Fruit fly (Drosophila melanogaster) whole organism, embryonic: Measurements from ENCODE around the gene MED15.

ENCODE experiments used
- Aef1 ChIP-seq: fragments of 200-800 bp; sonication (Bioruptor generic); IDR thresholded peaks from 3 replicates; pipeline ENCODE4 v1.3.6; 2022; ENCODE audit warnings: missing biosample characterization, missing genetic modification characterization
- Atf3 ChIP-seq: fragments of 200-800 bp; sonication (Bioruptor generic); optimal IDR thresholded peaks from 3 replicates; lab custom pipeline; 2016; ENCODE audit warnings: missing biosample characterization, missing genetic modification characterization
- Awh ChIP-seq: fragments of 200-800 bp; sonication (Bioruptor generic); IDR thresholded peaks from 2 replicates; pipeline ENCODE4, ENCODE4 v1.3.6; 2022; ENCODE audit warnings: missing biosample characterization, missing genetic modification characterization
- BEAF-32 ChIP-seq: fragments of 200-800 bp; sonication (Bioruptor generic); optimal IDR thresholded peaks from 3 replicates; lab custom pipeline; 2017; ENCODE audit warnings: missing biosample characterization, missing genetic modification characterization, mild to moderate bottlenecking, moderate library complexity, missing genetic modification reagents
- BtbVII ChIP-seq: fragments of 200-800 bp; sonication (Bioruptor generic); optimal IDR thresholded peaks from 3 replicates; lab custom pipeline; 2017; ENCODE audit warnings: missing biosample characterization, mild to moderate bottlenecking, missing genetic modification characterization
- CG1024 ChIP-seq: fragments of 200-800 bp; sonication (Bioruptor generic); IDR thresholded peaks from 2 replicates; pipeline ENCODE4 v1.3.6; 2022; ENCODE audit warnings: missing biosample characterization, missing genetic modification characterization
- CG10267 ChIP-seq: fragments of 200-800 bp; sonication (Bioruptor generic); optimal IDR thresholded peaks from 2 replicates; lab custom pipeline; 2018; ENCODE audit warnings: missing biosample characterization, mild to moderate bottlenecking, missing genetic modification characterization, moderate library complexity
- CG10366 ChIP-seq: fragments of 200-800 bp; sonication (Bioruptor generic); IDR thresholded peaks from 2 replicates; pipeline ENCODE4 v1.3.6; 2022; ENCODE audit warnings: missing biosample characterization, missing genetic modification characterization
- CG12236 ChIP-seq: fragments of 200-800 bp; sonication (Bioruptor generic); optimal IDR thresholded peaks from 2 replicates; lab custom pipeline; 2016; ENCODE audit warnings: missing biosample characterization, missing genetic modification characterization
- CG14667 ChIP-seq: fragments of 200-800 bp; sonication (Bioruptor generic); IDR thresholded peaks from 2 replicates; pipeline ENCODE4 v1.3.6; 2022; ENCODE audit warnings: missing biosample characterization, missing genetic modification characterization
- CG15011 ChIP-seq: fragments of 200-800 bp; sonication (Bioruptor generic); optimal IDR thresholded peaks from 3 replicates; lab custom pipeline; 2018; ENCODE audit warnings: missing biosample characterization, mild to moderate bottlenecking, missing genetic modification characterization
- CG15514 ChIP-seq: fragments of 200-800 bp; sonication (Bioruptor generic); optimal IDR thresholded peaks from 3 replicates; lab custom pipeline; 2017; ENCODE audit warnings: missing biosample characterization, missing genetic modification characterization, mild to moderate bottlenecking, moderate library complexity, missing genetic modification reagents
- CG18476 ChIP-seq: fragments of 200-800 bp; sonication (Bioruptor generic); optimal IDR thresholded peaks from 2 replicates; lab custom pipeline; 2016; ENCODE audit warnings: missing biosample characterization, mild to moderate bottlenecking, missing genetic modification characterization
- CG2116 ChIP-seq: fragments of 200-800 bp; sonication (Bioruptor generic); optimal IDR thresholded peaks from 3 replicates; lab custom pipeline; 2018; ENCODE audit warnings: missing biosample characterization, mild to moderate bottlenecking, missing genetic modification characterization
- CG2712 ChIP-seq: fragments of 200-800 bp; optimal IDR thresholded peaks from 3 replicates; lab custom pipeline; 2019; ENCODE audit warnings: missing biosample characterization, mild to moderate bottlenecking, missing genetic modification characterization, moderate library complexity
- CG31365 ChIP-seq: fragments of 200-800 bp; sonication (Bioruptor generic); optimal IDR thresholded peaks from 2 replicates; lab custom pipeline; 2018; ENCODE audit warnings: missing biosample characterization, mild to moderate bottlenecking, missing genetic modification characterization
- CG3407 ChIP-seq: fragments of 200-800 bp; sonication (Bioruptor generic); optimal IDR thresholded peaks from 2 replicates; lab custom pipeline; 2018; ENCODE audit warnings: missing biosample characterization, mild to moderate bottlenecking, missing genetic modification characterization
- CG34224 ChIP-seq: fragments of 200-800 bp; sonication (Bioruptor generic); IDR thresholded peaks from 3 replicates; pipeline ENCODE4 v1.3.6; 2022; ENCODE audit warnings: missing biosample characterization, missing genetic modification characterization; ENCODE audit not compliant: partially characterized antibody
- CG4707 ChIP-seq: fragments of 200-800 bp; sonication (Bioruptor generic); optimal IDR thresholded peaks from 2 replicates; lab custom pipeline; 2018; ENCODE audit warnings: missing biosample characterization, mild to moderate bottlenecking, missing genetic modification characterization, moderate library complexity
- CG6254 ChIP-seq: fragments of 200-800 bp; sonication (Bioruptor generic); optimal IDR thresholded peaks from 3 replicates; lab custom pipeline; 2017; ENCODE audit warnings: mild to moderate bottlenecking, missing biosample characterization, missing genetic modification reagents, missing genetic modification characterization
- CG7271 ChIP-seq: fragments of 200-800 bp; sonication (Bioruptor generic); optimal IDR thresholded peaks from 2 replicates; lab custom pipeline; 2018; ENCODE audit warnings: missing biosample characterization, mild to moderate bottlenecking, missing genetic modification characterization, moderate library complexity
- CG9932 ChIP-seq: fragments of 200-800 bp; sonication (Bioruptor generic); IDR thresholded peaks from 2 replicates; pipeline ENCODE4 v1.3.6; 2022; ENCODE audit warnings: missing biosample characterization, missing genetic modification characterization
- CTCF ChIP-seq: fragments of 200-800 bp; sonication (Bioruptor generic); optimal IDR thresholded peaks from 2 replicates; lab custom pipeline; 2017; ENCODE audit warnings: missing biosample characterization, mild to moderate bottlenecking, missing genetic modification characterization, moderate library complexity
- D19B ChIP-seq: fragments of 200-800 bp; sonication (Bioruptor generic); optimal IDR thresholded peaks from 2 replicates; lab custom pipeline; 2017; ENCODE audit warnings: missing biosample characterization, mild to moderate bottlenecking, missing genetic modification characterization
- Deaf1 ChIP-seq: fragments of 200-800 bp; optimal IDR thresholded peaks from 3 replicates; lab custom pipeline; 2019; ENCODE audit warnings: missing biosample characterization, mild to moderate bottlenecking, missing genetic modification characterization, moderate library complexity
- Dip3 ChIP-seq: fragments of 200-800 bp; sonication (Bioruptor generic); optimal IDR thresholded peaks from 3 replicates; lab custom pipeline; 2016; ENCODE audit warnings: missing biosample characterization, missing genetic modification characterization
- Eip74EF ChIP-seq, 2 experiments: fragments of 200-800 bp in 1 of 2; fragments of >200 bp in 1 of 2; sonication (Bioruptor generic) in 1 of 2; optimal IDR thresholded peaks; 2 replicates each; lab custom pipeline; 2017 to 2019; ENCODE audit warnings: missing biosample characterization in 2 of 2, missing genetic modification characterization in 2 of 2, mild to moderate bottlenecking in 1 of 2, moderate library complexity in 1 of 2
- Ets97D ChIP-seq: fragments of 200-800 bp; sonication (Bioruptor generic); optimal IDR thresholded peaks from 3 replicates; lab custom pipeline; 2016; ENCODE audit warnings: missing biosample characterization, missing genetic modification characterization
- HLH3B ChIP-seq: fragments of 200-800 bp; sonication (Bioruptor generic); IDR thresholded peaks from 2 replicates; pipeline ENCODE4 v1.3.6; 2022; ENCODE audit warnings: missing biosample characterization, missing genetic modification characterization
- Hr51 ChIP-seq, 2 experiments: fragments of 200-800 bp; sonication (Bioruptor generic); optimal IDR thresholded peaks; 2 replicates in 1 of 2; 3 replicates in 1 of 2; lab custom pipeline; 2016 to 2018; ENCODE audit warnings: missing biosample characterization in 2 of 2, missing genetic modification characterization in 2 of 2, mild to moderate bottlenecking in 1 of 2, moderate library complexity in 1 of 2
- Lhr ChIP-seq: fragments of 200-800 bp; sonication (Bioruptor generic); optimal IDR thresholded peaks from 3 replicates; lab custom pipeline; 2017; ENCODE audit warnings: mild to moderate bottlenecking, missing biosample characterization, missing genetic modification reagents, missing genetic modification characterization
- Mrtf ChIP-seq: fragments of 200-800 bp; sonication (Bioruptor generic); IDR thresholded peaks from 3 replicates; pipeline ENCODE4 v1.3.6; 2022; ENCODE audit warnings: missing biosample characterization, missing genetic modification characterization
- Nf-YC ChIP-seq: fragments of 200-800 bp; optimal IDR thresholded peaks from 3 replicates; lab custom pipeline; 2019; ENCODE audit warnings: missing biosample characterization, mild to moderate bottlenecking, missing genetic modification characterization, moderate library complexity
- PHDP ChIP-seq: fragments of 200-800 bp; sonication (Bioruptor generic); optimal IDR thresholded peaks from 3 replicates; lab custom pipeline; 2018; ENCODE audit warnings: missing biosample characterization, mild to moderate bottlenecking, missing genetic modification characterization, moderate library complexity
- Sin3A ChIP-seq: fragments of >200 bp; optimal IDR thresholded peaks from 2 replicates; lab custom pipeline; 2018
- abd-A ChIP-seq: fragments of 200-800 bp; sonication (Bioruptor generic); optimal IDR thresholded peaks from 3 replicates; lab custom pipeline; 2019; ENCODE audit warnings: missing biosample characterization, mild to moderate bottlenecking, missing genetic modification characterization, moderate library complexity
- ac ChIP-seq: fragments of 200-800 bp; sonication (Bioruptor generic); optimal IDR thresholded peaks from 3 replicates; lab custom pipeline; 2017; ENCODE audit warnings: missing biosample characterization, mild to moderate bottlenecking, missing genetic modification characterization
- bcd ChIP-seq: fragments of 200-800 bp; sonication (Bioruptor generic); optimal IDR thresholded peaks from 2 replicates; lab custom pipeline; 2017; ENCODE audit warnings: missing biosample characterization, mild to moderate bottlenecking, missing genetic modification characterization
- chm ChIP-seq: fragments of 200-800 bp; sonication (Bioruptor generic); IDR thresholded peaks from 2 replicates; pipeline ENCODE4 v1.3.6; 2022; ENCODE audit warnings: missing biosample characterization, missing genetic modification characterization
- croc ChIP-seq: fragments of 200-800 bp; sonication (Bioruptor generic); conservative IDR thresholded peaks from 3 replicates; pipeline ENCODE4 v1.3.6; 2022; ENCODE audit warnings: missing biosample characterization, missing genetic modification characterization
- crol ChIP-seq: fragments of 200-800 bp; sonication (Bioruptor generic); IDR thresholded peaks from 2 replicates; pipeline ENCODE4 v1.3.6; 2022; ENCODE audit warnings: missing biosample characterization, missing genetic modification characterization
- en ChIP-seq: fragments of 200-800 bp; sonication (Bioruptor generic); optimal IDR thresholded peaks from 2 replicates; lab custom pipeline; 2016; ENCODE audit warnings: missing biosample characterization, missing genetic modification characterization
- gce ChIP-seq: fragments of 200-800 bp; sonication (Bioruptor generic); IDR thresholded peaks from 3 replicates; pipeline ENCODE4 v1.3.6; 2022; ENCODE audit warnings: missing biosample characterization, missing genetic modification characterization
- hbn ChIP-seq: fragments of 200-800 bp; sonication (Bioruptor generic); IDR thresholded peaks from 2 replicates; pipeline ENCODE4 v1.3.6; 2022; ENCODE audit warnings: missing biosample characterization, missing genetic modification characterization; ENCODE audit not compliant: partially characterized antibody
- hkb ChIP-seq, 2 experiments: fragments of 200-800 bp in 1 of 2; fragments of >200 bp in 1 of 2; sonication (Bioruptor generic) in 1 of 2; IDR thresholded peaks in 1 of 2; optimal IDR thresholded peaks in 1 of 2; 2 replicates each; pipeline versions ENCODE4 v1.3.6 to Lab custom; 2017 to 2022; ENCODE audit warnings: missing biosample characterization in 1 of 2, missing genetic modification characterization in 1 of 2
- insv ChIP-seq, 2 experiments: fragments of 200-800 bp; sonication (Bioruptor generic); optimal IDR thresholded peaks; 3 replicates each; lab custom pipeline; 2016 to 2018; ENCODE audit warnings: missing biosample characterization in 2 of 2, missing genetic modification characterization in 2 of 2
- jigr1 ChIP-seq: fragments of 200-800 bp; sonication (Bioruptor generic); IDR thresholded peaks from 3 replicates; pipeline ENCODE4 v1.3.6; 2022; ENCODE audit warnings: missing biosample characterization, missing genetic modification characterization
- lmd ChIP-seq: fragments of 200-800 bp; sonication (Bioruptor generic); IDR thresholded peaks from 2 replicates; pipeline ENCODE4 v1.3.6; 2022; ENCODE audit warnings: missing biosample characterization, missing genetic modification characterization
- sim ChIP-seq: fragments of 200-800 bp; sonication (Bioruptor generic); IDR thresholded peaks from 2 replicates; pipeline ENCODE4 v1.3.6; 2022; ENCODE audit warnings: missing biosample characterization, missing genetic modification characterization
- trh ChIP-seq: fragments of 200-800 bp; sonication (Bioruptor generic); optimal IDR thresholded peaks from 2 replicates; lab custom pipeline; 2016; ENCODE audit warnings: missing biosample characterization, missing genetic modification characterization
- unpg ChIP-seq: fragments of 200-800 bp; sonication (Bioruptor generic); optimal IDR thresholded peaks from 3 replicates; lab custom pipeline; 2018; ENCODE audit warnings: missing biosample characterization, mild to moderate bottlenecking, missing genetic modification characterization, moderate library complexity

The MED15 gene

dm6 chr2L:452872-453271 is 19.9 kb upstream of the MED15 start, which contains the start of the genes crq and shv (continued):
- TF ChIP-seq CG18476 (no peak), Atf3 (GFP tag; lab: Kevin White, UChicago) (no peak), CTCF (peak; percentile 14), CG14667 (GFP tag; lab: Robert Waterston, UW) (no peak), CG15011 (no peak), Hr51 (GFP tag; optimal IDR thresholded peaks at IDR 0.05; lab: Kevin White, UChicago) (no peak), Mrtf (GFP tag; lab: Robert Waterston, UW) (no peak), gce (GFP tag; lab: Robert Waterston, UW) (no peak), chm (GFP tag; lab: Robert Waterston, UW) (no peak), Ets97D (GFP tag; lab: Kevin White, UChicago) (peak; percentile 32), CG3407 (GFP tag; lab: Kevin White, UChicago) (no peak), hkb (optimal IDR thresholded peaks at IDR 0.05; lab: Kevin White, UChicago) (no peak), hkb (GFP tag; IDR thresholded peaks at IDR 0.05; lab: Robert Waterston, UW) (no peak), en (GFP tag; lab: Kevin White, UChicago) (no peak), bcd (no peak), Eip74EF (GFP tag; optimal IDR thresholded peaks at IDR 0.05; lab: Kevin White, UChicago) (no peak), Nf-YC (tag; lab: Kevin White, UChicago) (peak; percentile 100), CG6254 (no peak), Lhr (GFP tag; lab: Kevin White, UChicago) (peak; percentile 84), CG2116 (GFP tag; lab: Kevin White, UChicago) (peak; percentile 42), Aef1 (GFP tag; lab: Robert Waterston, UW) (no peak), CG9932 (GFP tag; lab: Robert Waterston, UW) (no peak), hbn (GFP tag; lab: Robert Waterston, UW) (peak; percentile 35; the same call in 1 of the 2 replicates), BEAF-32 (peak; percentile 39), CG1024 (GFP tag; lab: Robert Waterston, UW) (no peak), CG10267 (tag; lab: Kevin White, UChicago) (peak; percentile 31), BtbVII (GFP tag; lab: Kevin White, UChicago) (no peak), Dip3 (GFP tag; lab: Kevin White, UChicago) (no peak), insv (GFP tag; optimal IDR thresholded peaks at IDR 0.05; lab: Kevin White, UChicago) (peak in 1 of 2 experiments; percentile 16), abd-A (tag; lab: Kevin White, UChicago) (no peak), trh (no peak), Awh (GFP tag; lab: Robert Waterston, UW) (no peak), Sin3A (lab: Kevin White, UChicago) (peak; percentile 32), CG31365 (no peak), sim (GFP tag; lab: Robert Waterston, UW) (no peak), CG15514 (GFP tag; lab: Kevin White, UChicago) (peak; percentile 47), CG10366 (no peak), unpg (no peak), lmd (GFP tag; lab: Robert Waterston, UW) (no peak), CG34224 (GFP tag; lab: Robert Waterston, UW) (peak; percentile 62), CG4707 (GFP tag; lab: Kevin White, UChicago) (no peak), CG12236 (GFP tag; lab: Kevin White, UChicago) (no peak), ac (GFP tag; lab: Kevin White, UChicago) (no peak), CG7271 (tag; lab: Kevin White, UChicago) (no peak), PHDP (no peak), CG2712 (tag; lab: Kevin White, UChicago) (peak; percentile 34), crol (GFP tag; lab: Robert Waterston, UW) (no peak), Deaf1 (tag; lab: Kevin White, UChicago) (no peak), HLH3B (GFP tag; lab: Robert Waterston, UW) (no peak), jigr1 (GFP tag; lab: Robert Waterston, UW) (no peak), D19B (GFP tag; lab: Kevin White, UChicago) (no peak), croc (GFP tag; lab: Robert Waterston, UW) (no peak)
